Worm (Caenorhabditis elegans) whole organism, L4 larva: ENCODE results near the gene msp-45.

Experiments used
- arid-1 ChIP-seq: fragments of 200-800 bp; sonication (Bioruptor generic); conservative IDR thresholded peaks from 2 replicates; pipeline ENCODE4 v1.3.6; 2022; ENCODE audit warnings: missing genetic modification reagents, missing genetic modification characterization, missing compliant biosample characterization
- ceh-82 ChIP-seq: sonication (generic microtip); optimal IDR thresholded peaks from 2 replicates; lab custom pipeline; 2017; ENCODE audit warnings: missing biosample characterization, missing genetic modification characterization
- duxl-1 ChIP-seq: sonication (generic microtip); optimal IDR thresholded peaks from 2 replicates; lab custom pipeline; 2016; ENCODE audit warnings: mild to moderate bottlenecking, missing genetic modification characterization, moderate library complexity, missing compliant biosample characterization; ENCODE audit not compliant: poor library complexity
- hlh-11 ChIP-seq: fragments of 200-800 bp; sonication (Bioruptor generic); optimal IDR thresholded peaks from 2 replicates; lab custom pipeline; 2018; ENCODE audit warnings: mild to moderate bottlenecking, missing genetic modification characterization, missing compliant biosample characterization
- lin-13 ChIP-seq: fragments of 150-350 bp; optimal IDR thresholded peaks from 2 replicates; lab custom pipeline; 2014; ENCODE audit warnings: missing biosample characterization, missing genetic modification reagents, missing genetic modification characterization
- lin-39 ChIP-seq: fragments of 150-350 bp; optimal IDR thresholded peaks from 2 replicates; lab custom pipeline; 2014; ENCODE audit warnings: missing biosample characterization, missing genetic modification reagents, missing genetic modification characterization
- lsy-2 ChIP-seq, 2 experiments: fragments of 150-350 bp in 1 of 2; sonication (generic microtip) in 1 of 2; optimal IDR thresholded peaks; 2 replicates each; lab custom pipeline; 2014 to 2017; ENCODE audit warnings: missing biosample characterization in 2 of 2, missing genetic modification characterization in 2 of 2
- mxl-3 ChIP-seq: fragments of 200-800 bp; sonication (Bioruptor generic); optimal IDR thresholded peaks from 2 replicates; lab custom pipeline; 2018; ENCODE audit warnings: mild to moderate bottlenecking, missing genetic modification characterization, missing compliant biosample characterization
- nhr-11 ChIP-seq: fragments of 150-350 bp; optimal IDR thresholded peaks from 2 replicates; lab custom pipeline; 2014; ENCODE audit warnings: missing biosample characterization, missing genetic modification characterization
- saeg-2 ChIP-seq: fragments of 200-800 bp; sonication (Bioruptor generic); IDR thresholded peaks from 2 replicates; pipeline ENCODE4 v1.3.6; 2022; ENCODE audit warnings: missing genetic modification reagents, missing genetic modification characterization, missing compliant biosample characterization
- snpc-4 ChIP-seq: fragments of 150-350 bp; optimal IDR thresholded peaks from 2 replicates; lab custom pipeline; 2014; ENCODE audit warnings: missing biosample characterization, missing genetic modification characterization
- vab-7 ChIP-seq: fragments of 200-800 bp; sonication (Bioruptor generic); IDR thresholded peaks from 2 replicates; pipeline ENCODE4 v1.3.6; 2022; ENCODE audit warnings: missing genetic modification reagents, missing genetic modification characterization, missing compliant biosample characterization
- zfp-3 ChIP-seq: fragments of 200-800 bp; sonication (Bioruptor generic); conservative IDR thresholded peaks from 2 replicates; pipeline ENCODE4 v1.3.6; 2022; ENCODE audit warnings: missing genetic modification reagents, missing genetic modification characterization, missing compliant biosample characterization

DNA sequence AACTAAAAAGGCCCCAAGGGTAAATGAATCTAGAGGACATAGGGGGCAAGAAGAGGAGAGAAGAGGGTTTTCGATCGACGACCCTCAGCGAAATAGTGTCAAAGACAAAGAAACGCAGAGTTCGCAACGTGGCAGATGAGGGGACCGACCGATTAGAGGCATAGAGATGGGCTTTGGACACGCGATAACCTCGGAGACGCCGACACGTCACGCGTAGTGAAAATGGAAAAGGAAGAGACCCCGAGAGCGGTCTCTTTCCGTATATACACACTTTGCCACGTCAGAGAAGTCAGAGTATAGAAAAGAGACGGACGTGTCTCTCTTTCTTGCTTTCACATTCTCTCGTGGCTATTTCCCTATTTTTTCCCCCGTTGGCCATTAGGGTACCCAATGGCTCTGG lies 24.6 kb upstream of the msp-45 start:
- TF ChIP-seq saeg-2 (no peak), mxl-3 (GFP tag; lab: Kevin White, UChicago) (peak; percentile 89), zfp-3 (GFP tag; lab: Robert Waterston, UW) (0 out of 2 replicates have a peak, but pooled peaks have one; percentile 47), arid-1 (no peak), duxl-1 (tag; lab: Kevin White, UChicago) (no peak), lin-39 (no peak), nhr-11 (peak; percentile 75), snpc-4 (no peak), hlh-11 (tag; lab: Kevin White, UChicago) (peak; percentile 85), lin-13 (GFP tag; lab: Kevin White, UChicago) (peak; percentile 21), ceh-82 (no peak), vab-7 (GFP tag; lab: Robert Waterston, UW) (peak; percentile 56), lsy-2 (tag; optimal IDR thresholded peaks at IDR 0.05; lab: Kevin White, UChicago) (peak; percentile 39 to 73)
